Worm (Caenorhabditis elegans) whole organism, early embryonic: ENCODE measurements around the gene nrsn-1.

Experiments used
- B0310.2 ChIP-seq: sonication (generic microtip); optimal IDR thresholded peaks from 2 replicates; lab custom pipeline; 2016; ENCODE audit warnings: mild to moderate bottlenecking, missing genetic modification characterization, missing compliant biosample characterization
- ama-1 ChIP-seq: fragments of 150-350 bp; optimal IDR thresholded peaks from 2 replicates; lab custom pipeline; 2014
- ceh-13 ChIP-seq: fragments of 200-800 bp; sonication (Bioruptor generic); optimal IDR thresholded peaks from 2 replicates; lab custom pipeline; 2018; ENCODE audit warnings: mild to moderate bottlenecking, missing genetic modification characterization, missing compliant biosample characterization
- ets-7 ChIP-seq: sonication (generic microtip); optimal IDR thresholded peaks from 2 replicates; lab custom pipeline; 2016; ENCODE audit warnings: missing genotype, missing genetic modification characterization, missing compliant biosample characterization
- flt-1 ChIP-seq: fragments of 200-800 bp; sonication (Bioruptor generic); IDR thresholded peaks from 2 replicates; pipeline ENCODE4 v1.3.6; 2022; ENCODE audit warnings: missing genetic modification characterization, missing compliant biosample characterization
- hmbx-1 ChIP-seq: sonication (generic microtip); optimal IDR thresholded peaks from 2 replicates; lab custom pipeline; 2016; ENCODE audit warnings: mild to moderate bottlenecking, missing genetic modification characterization, missing compliant biosample characterization
- pes-1 ChIP-seq: fragments of 200-800 bp; sonication (Bioruptor generic); IDR thresholded peaks from 2 replicates; pipeline ENCODE4 v1.3.6; 2022; ENCODE audit warnings: missing genetic modification reagents, missing genetic modification characterization, missing compliant biosample characterization
- sea-1 ChIP-seq: fragments of 200-800 bp; sonication (Bioruptor generic); conservative IDR thresholded peaks from 2 replicates; pipeline ENCODE4 v1.3.6; 2022; ENCODE audit warnings: missing genetic modification characterization, missing compliant biosample characterization
- tbx-11 ChIP-seq: fragments of 200-800 bp; sonication (Bioruptor generic); IDR thresholded peaks from 2 replicates; pipeline ENCODE4 v1.3.6; 2022; ENCODE audit warnings: missing genetic modification characterization, missing compliant biosample characterization
- tbx-37 ChIP-seq: fragments of 200-800 bp; sonication (Bioruptor generic); conservative IDR thresholded peaks from 2 replicates; pipeline ENCODE4 v1.3.6; 2022; ENCODE audit warnings: missing genetic modification reagents, missing genetic modification characterization, missing compliant biosample characterization

DNA sequence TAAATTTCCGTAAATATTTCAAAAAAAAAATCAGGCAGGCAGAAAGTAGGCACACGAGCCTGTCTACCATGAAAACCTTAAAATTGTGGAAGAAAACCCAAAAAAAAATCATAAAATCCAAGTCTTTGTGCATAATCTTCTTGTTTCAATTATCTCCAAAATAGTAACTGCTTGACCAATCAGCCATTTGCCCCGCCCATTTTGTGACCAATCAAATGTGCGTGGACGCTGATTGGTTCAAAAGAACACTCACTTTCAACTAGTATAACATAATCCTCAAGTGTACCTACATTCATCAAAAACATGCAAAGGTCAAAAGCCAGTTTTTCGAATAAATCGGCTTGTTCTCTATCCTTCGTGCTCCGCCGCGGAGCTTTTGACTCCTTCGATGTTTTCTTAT lies 37.3 kb downstream of the nrsn-1 start:
- no peak for TF ChIP-seq sea-1 (GFP tag; lab: Robert Waterston, UW)
- no peak for TF ChIP-seq ama-1 (lab: Kevin White, UChicago)
- TF ChIP-seq pes-1 (GFP tag; lab: Robert Waterston, UW) = no peak
- TF ChIP-seq flt-1 (GFP tag; lab: Robert Waterston, UW) = no peak
- no peak for TF ChIP-seq ets-7 (tag; lab: Kevin White, UChicago)
- no peak for TF ChIP-seq tbx-37 (GFP tag; lab: Robert Waterston, UW)
- TF ChIP-seq B0310.2 = no peak
- no peak for TF ChIP-seq hmbx-1
- no peak for TF ChIP-seq ceh-13 (GFP tag; lab: Kevin White, UChicago)
- no peak for TF ChIP-seq tbx-11 (GFP tag; lab: Robert Waterston, UW)
